Fruit fly (Drosophila melanogaster) whole organism, embryonic: ENCODE measurements around the gene CG6788.

Experiments used
- CG10959 ChIP-seq: fragments of 200-800 bp; sonication (Bioruptor generic); IDR thresholded peaks from 2 replicates; pipeline ENCODE4 v1.3.6; 2022; ENCODE audit warnings: missing biosample characterization, missing genetic modification characterization
- CG13123 ChIP-seq: fragments of 200-800 bp; sonication (Bioruptor generic); optimal IDR thresholded peaks from 2 replicates; lab custom pipeline; 2016; ENCODE audit warnings: missing biosample characterization, missing genetic modification characterization
- CG15269 ChIP-seq: fragments of 200-800 bp; sonication (Bioruptor generic); optimal IDR thresholded peaks from 2 replicates; lab custom pipeline; 2018; ENCODE audit warnings: missing biosample characterization, mild to moderate bottlenecking, missing genetic modification characterization, moderate library complexity
- CG17385 ChIP-seq: fragments of 200-800 bp; sonication (Bioruptor generic); optimal IDR thresholded peaks from 3 replicates; lab custom pipeline; 2018; ENCODE audit warnings: missing biosample characterization, mild to moderate bottlenecking, missing genetic modification characterization
- CG34422 ChIP-seq: fragments of 200-800 bp; sonication (Bioruptor generic); IDR thresholded peaks from 3 replicates; pipeline ENCODE4 v1.3.6; 2022; ENCODE audit warnings: missing biosample characterization, missing genetic modification characterization
- CG43689 ChIP-seq: fragments of 200-800 bp; sonication (Bioruptor generic); IDR thresholded peaks from 2 replicates; pipeline ENCODE4 v1.3.6; 2022; ENCODE audit warnings: missing biosample characterization, missing genetic modification characterization
- CG6791 ChIP-seq: fragments of 200-800 bp; sonication (Bioruptor generic); IDR thresholded peaks from 3 replicates; pipeline ENCODE4 v1.3.6; 2022; ENCODE audit warnings: missing biosample characterization, missing genetic modification characterization; ENCODE audit not compliant: partially characterized antibody
- HLHmδ ChIP-seq: fragments of 200-800 bp; sonication (Bioruptor generic); optimal IDR thresholded peaks from 2 replicates; lab custom pipeline; 2018; ENCODE audit warnings: missing biosample characterization, mild to moderate bottlenecking, missing genetic modification characterization, moderate library complexity
- jumu ChIP-seq: fragments of 200-800 bp; sonication (Bioruptor generic); optimal IDR thresholded peaks from 3 replicates; lab custom pipeline; 2016; ENCODE audit warnings: missing biosample characterization, missing genetic modification characterization

DNA sequence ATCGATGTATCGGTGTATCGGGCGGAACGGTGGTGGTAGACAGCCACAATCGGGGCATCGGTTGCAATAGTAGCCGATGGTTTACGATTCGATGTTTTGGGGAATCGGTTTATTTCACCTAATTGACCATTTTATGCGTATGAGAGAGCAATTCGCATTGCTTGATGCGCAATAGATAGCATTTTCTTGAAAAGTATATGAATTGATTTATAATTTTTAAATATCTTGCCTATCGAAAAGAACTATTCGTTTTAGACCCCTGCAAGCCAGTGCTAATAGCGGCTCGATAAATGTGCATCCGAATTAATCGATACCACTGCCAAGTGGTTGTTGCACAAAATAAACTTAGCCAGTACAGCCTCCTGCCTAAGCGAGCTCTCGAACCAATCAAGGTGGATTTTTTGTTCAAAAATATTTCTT, 759 bp upstream of the CG6788 start, which contains the start of gene mnb:
- TF ChIP-seq CG15269 (tag; lab: Kevin White, UChicago) = no peak
- no peak for TF ChIP-seq CG13123 (GFP tag; lab: Kevin White, UChicago)
- peak; percentile 98 for TF ChIP-seq CG6791 (GFP tag; lab: Robert Waterston, UW)
- no peak for TF ChIP-seq CG34422
- no peak for TF ChIP-seq HLHmδ (GFP tag; lab: Kevin White, UChicago)
- no peak for TF ChIP-seq jumu (GFP tag; lab: Kevin White, UChicago)
- no peak for TF ChIP-seq CG10959 (GFP tag; lab: Robert Waterston, UW)
- TF ChIP-seq CG43689 (GFP tag; lab: Robert Waterston, UW) = no peak
- TF ChIP-seq CG17385 (GFP tag; lab: Kevin White, UChicago) = no peak
